Worm (Caenorhabditis elegans) whole organism, L4 larva: ENCODE measurements around the gene shw-1.
A peak's percentile ranks its signal among the peaks of the same experiment; 100 is the strongest.

Experiments used
- F49E8.2 ChIP-seq: sonication (generic microtip); optimal IDR thresholded peaks from 2 replicates; lab custom pipeline; 2016; ENCODE audit warnings: missing compliant biosample characterization, mild to moderate bottlenecking, missing genetic modification characterization, borderline replicate concordance
- R02D3.7 ChIP-seq: fragments of 150-350 bp; sonication (generic microtip); optimal IDR thresholded peaks from 3 replicates; lab custom pipeline; 2014; ENCODE audit warnings: missing biosample characterization, missing genetic modification characterization
- T26A8.4 ChIP-seq: fragments of 200-800 bp; sonication (Bioruptor generic); IDR thresholded peaks from 2 replicates; pipeline ENCODE4 v1.3.6; 2022; ENCODE audit warnings: missing genetic modification characterization, missing compliant biosample characterization
- arid-1 ChIP-seq: fragments of 200-800 bp; sonication (Bioruptor generic); conservative IDR thresholded peaks from 2 replicates; pipeline ENCODE4 v1.3.6; 2022; ENCODE audit warnings: missing genetic modification reagents, missing genetic modification characterization, missing compliant biosample characterization
- ceh-32 ChIP-seq: sonication (generic microtip); optimal IDR thresholded peaks from 2 replicates; lab custom pipeline; 2016; ENCODE audit warnings: mild to moderate bottlenecking, missing genetic modification characterization, missing compliant biosample characterization; ENCODE audit not compliant: poor library complexity
- ces-1 ChIP-seq: fragments of 150-350 bp; sonication (generic microtip); optimal IDR thresholded peaks from 4 replicates; lab custom pipeline; 2014; ENCODE audit warnings: missing biosample characterization, missing genetic modification reagents, missing genetic modification characterization
- daf-16 ChIP-seq, 3 experiments: sonication (generic microtip); optimal IDR thresholded peaks; 2 replicates each; lab custom pipeline; 2016 to 2017; ENCODE audit warnings: missing genetic modification characterization in 3 of 3, missing genetic modification reagents in 3 of 3, mild to moderate bottlenecking in 2 of 3, missing compliant biosample characterization in 2 of 3, missing biosample characterization in 1 of 3, moderate library complexity in 1 of 3
- daf-19 ChIP-seq: fragments of 200-800 bp; sonication (Bioruptor generic); conservative IDR thresholded peaks from 2 replicates; pipeline ENCODE4 v1.3.6; 2022; ENCODE audit warnings: missing genetic modification characterization, missing compliant biosample characterization
- dpl-1 ChIP-seq: fragments of 150-350 bp; optimal IDR thresholded peaks from 2 replicates; lab custom pipeline; 2014; ENCODE audit warnings: missing biosample characterization, missing genetic modification reagents, missing genetic modification characterization
- dve-1 ChIP-seq: sonication (generic microtip); optimal IDR thresholded peaks from 2 replicates; lab custom pipeline; 2017; ENCODE audit warnings: antibody characterized with exemption, mild to moderate bottlenecking, missing genetic modification characterization, missing compliant biosample characterization; ENCODE audit not compliant: insufficient read depth
- fkh-10 ChIP-seq: fragments of 150-350 bp; optimal IDR thresholded peaks from 2 replicates; lab custom pipeline; 2014; ENCODE audit warnings: missing biosample characterization, missing genetic modification reagents, missing genetic modification characterization
- gei-8 ChIP-seq: fragments of 200-800 bp; sonication (Bioruptor generic); optimal IDR thresholded peaks from 2 replicates; lab custom pipeline; 2018; ENCODE audit warnings: mild to moderate bottlenecking, missing genetic modification characterization, missing compliant biosample characterization
- hif-1 ChIP-seq, 2 experiments: sonication (generic microtip); optimal IDR thresholded peaks; 2 replicates each; lab custom pipeline; 2016 to 2017; ENCODE audit warnings: missing compliant biosample characterization in 2 of 2, missing genetic modification characterization in 2 of 2, missing genetic modification reagents in 2 of 2, missing genotype in 2 of 2, mild to moderate bottlenecking in 1 of 2
- hlh-30 ChIP-seq: sonication (generic microtip); optimal IDR thresholded peaks from 2 replicates; lab custom pipeline; 2017; ENCODE audit warnings: antibody characterized with exemption, mild to moderate bottlenecking, missing genetic modification characterization, missing compliant biosample characterization; ENCODE audit not compliant: insufficient read depth
- jun-1 ChIP-seq: fragments of 150-350 bp; optimal IDR thresholded peaks from 2 replicates; lab custom pipeline; 2014; ENCODE audit warnings: missing biosample characterization, missing genetic modification reagents, missing genetic modification characterization
- lim-7 ChIP-seq: fragments of 200-800 bp; sonication (Bioruptor generic); IDR thresholded peaks from 2 replicates; pipeline ENCODE4 v1.3.6; 2022; ENCODE audit warnings: missing genetic modification characterization, missing compliant biosample characterization
- lin-13 ChIP-seq: fragments of 150-350 bp; optimal IDR thresholded peaks from 2 replicates; lab custom pipeline; 2014; ENCODE audit warnings: missing biosample characterization, missing genetic modification reagents, missing genetic modification characterization
- lin-29 ChIP-seq: fragments of 200-800 bp; sonication (Bioruptor generic); IDR thresholded peaks from 2 replicates; pipeline ENCODE4 v1.3.6; 2022; ENCODE audit warnings: missing genetic modification reagents, missing genetic modification characterization, missing compliant biosample characterization
- lin-38 ChIP-seq: fragments of 200-800 bp; sonication (Bioruptor generic); IDR thresholded peaks from 2 replicates; pipeline ENCODE4 v1.3.6; 2022; ENCODE audit warnings: missing genetic modification reagents, missing genetic modification characterization, missing compliant biosample characterization
- lsy-2 ChIP-seq, 2 experiments: fragments of 150-350 bp in 1 of 2; sonication (generic microtip) in 1 of 2; optimal IDR thresholded peaks; 2 replicates each; lab custom pipeline; 2014 to 2017; ENCODE audit warnings: missing biosample characterization in 2 of 2, missing genetic modification characterization in 2 of 2
- madf-5 ChIP-seq, 2 experiments: fragments of 200-800 bp; sonication (Bioruptor generic); IDR thresholded peaks; 2 replicates each; pipeline ENCODE4 v1.3.6; 2022; ENCODE audit warnings: missing compliant biosample characterization in 2 of 2, missing genetic modification characterization in 2 of 2
- madf-9 ChIP-seq: fragments of 200-800 bp; sonication (Bioruptor generic); conservative IDR thresholded peaks from 2 replicates; pipeline ENCODE4 v1.3.6; 2022; ENCODE audit warnings: missing genetic modification reagents, missing genetic modification characterization, missing compliant biosample characterization
- mes-2 ChIP-seq: sonication (generic microtip); optimal IDR thresholded peaks from 2 replicates; lab custom pipeline; 2016; ENCODE audit warnings: missing genotype, mild to moderate bottlenecking, missing genetic modification characterization, missing compliant biosample characterization; ENCODE audit not compliant: poor library complexity, severe bottlenecking
- mxl-2 ChIP-seq: fragments of 200-800 bp; sonication (Bioruptor generic); conservative IDR thresholded peaks from 2 replicates; pipeline ENCODE4 v1.3.6; 2022; ENCODE audit warnings: missing genetic modification reagents, missing genetic modification characterization, missing compliant biosample characterization
- nhr-102 ChIP-seq: sonication (generic microtip); optimal IDR thresholded peaks from 2 replicates; lab custom pipeline; 2016; ENCODE audit warnings: mild to moderate bottlenecking, missing genetic modification characterization, moderate library complexity, missing compliant biosample characterization
- nhr-237 ChIP-seq: sonication (generic microtip); optimal IDR thresholded peaks from 2 replicates; lab custom pipeline; 2017; ENCODE audit warnings: missing biosample characterization, missing genetic modification characterization
- nhr-6 ChIP-seq: fragments of 150-350 bp; optimal IDR thresholded peaks from 2 replicates; lab custom pipeline; 2014; ENCODE audit warnings: missing biosample characterization, missing genetic modification characterization
- nhr-76 ChIP-seq: fragments of 150-350 bp; optimal IDR thresholded peaks from 2 replicates; lab custom pipeline; 2014; ENCODE audit warnings: missing biosample characterization, missing genetic modification characterization
- pha-4 ChIP-seq, 2 experiments: fragments of 150-350 bp in 1 of 2; fragments of 200-800 bp in 1 of 2; sonication (Bioruptor generic) in 1 of 2; IDR thresholded peaks in 1 of 2; optimal IDR thresholded peaks in 1 of 2; 2 replicates each; pipeline versions ENCODE4 v1.3.6 to Lab custom; 2014 to 2022; ENCODE audit warnings: missing genetic modification characterization in 2 of 2, missing genetic modification reagents in 2 of 2, missing biosample characterization in 1 of 2, missing compliant biosample characterization in 1 of 2
- php-3 ChIP-seq: fragments of 200-800 bp; sonication (Bioruptor generic); IDR thresholded peaks from 2 replicates; pipeline ENCODE4 v1.3.6; 2022; ENCODE audit warnings: missing genetic modification reagents, missing genetic modification characterization, missing compliant biosample characterization
- saeg-2 ChIP-seq: fragments of 200-800 bp; sonication (Bioruptor generic); IDR thresholded peaks from 2 replicates; pipeline ENCODE4 v1.3.6; 2022; ENCODE audit warnings: missing genetic modification reagents, missing genetic modification characterization, missing compliant biosample characterization
- set-16 ChIP-seq: fragments of 200-800 bp; sonication (Bioruptor generic); IDR thresholded peaks from 2 replicates; pipeline ENCODE4 v1.3.6; 2022; ENCODE audit warnings: missing genetic modification reagents, missing genetic modification characterization, missing compliant biosample characterization
- snpc-4 ChIP-seq: fragments of 150-350 bp; optimal IDR thresholded peaks from 2 replicates; lab custom pipeline; 2014; ENCODE audit warnings: missing biosample characterization, missing genetic modification characterization
- spr-1 ChIP-seq: sonication (generic microtip); optimal IDR thresholded peaks from 2 replicates; lab custom pipeline; 2016; ENCODE audit warnings: mild to moderate bottlenecking, missing genetic modification characterization, missing compliant biosample characterization
- spr-3 ChIP-seq: fragments of 200-800 bp; sonication (Bioruptor generic); optimal IDR thresholded peaks from 2 replicates; lab custom pipeline; 2018; ENCODE audit warnings: mild to moderate bottlenecking, missing genetic modification characterization, missing compliant biosample characterization
- tag-97 ChIP-seq: fragments of 200-800 bp; sonication (Bioruptor generic); IDR thresholded peaks from 2 replicates; pipeline ENCODE4 v1.3.6; 2022; ENCODE audit warnings: missing genetic modification characterization, missing compliant biosample characterization
- unc-130 ChIP-seq: sonication (generic microtip); optimal IDR thresholded peaks from 2 replicates; lab custom pipeline; 2016; ENCODE audit warnings: missing genetic modification reagents, missing genetic modification characterization, missing compliant biosample characterization
- zfp-2 ChIP-seq: sonication (generic microtip); optimal IDR thresholded peaks from 2 replicates; lab custom pipeline; 2016; ENCODE audit warnings: mild to moderate bottlenecking, missing genetic modification characterization, missing compliant biosample characterization
- zip-2 ChIP-seq: fragments of 150-350 bp; optimal IDR thresholded peaks from 2 replicates; lab custom pipeline; 2014; ENCODE audit warnings: missing biosample characterization, missing genetic modification characterization
- ztf-11 ChIP-seq: fragments of 150-350 bp; optimal IDR thresholded peaks from 2 replicates; lab custom pipeline; 2014; ENCODE audit warnings: missing biosample characterization, missing genetic modification characterization
- ztf-7 ChIP-seq: fragments of 150-350 bp; optimal IDR thresholded peaks from 2 replicates; lab custom pipeline; 2014; ENCODE audit warnings: missing biosample characterization, missing genetic modification characterization

Gene shw-1

ce11 chrII:8278415-8278814 is 42.9 kb downstream of the shw-1 start, which contains the start of the genes mrpl-10 and clec-142:
TSS of gene mrpl-10 (minus strand) at chrII:8278515.
TSS of gene clec-142 (plus strand) at chrII:8278678.
- TF ChIP-seq fkh-10 (GFP tag; lab: Kevin White, UChicago) (no peak), R02D3.7 (tag; lab: Kevin White, UChicago) (no peak), ceh-32 (no peak), lsy-2 (tag; optimal IDR thresholded peaks at IDR 0.05; lab: Kevin White, UChicago) (no peak)

- TF ChIP-seq pha-4 (GFP tag; IDR thresholded peaks at IDR 0.05; lab: Robert Waterston, UW) (no peak), pha-4 (tag; optimal IDR thresholded peaks at IDR 0.05; lab: Kevin White, UChicago) (peak; percentile 12), mxl-2 (GFP tag; lab: Robert Waterston, UW) (no peak), jun-1 (tag; lab: Kevin White, UChicago) (no peak), tag-97 (GFP tag; lab: Robert Waterston, UW) (no peak), dve-1 (tag; lab: Kevin White, UChicago) (no peak), ces-1 (no peak), dpl-1 (GFP tag; lab: Kevin White, UChicago) (peak; percentile 89), ztf-7 (no peak), hlh-30 (tag; lab: Kevin White, UChicago) (peak; percentile 52), R02D3.7 (tag; lab: Kevin White, UChicago) (peak; percentile 84), T26A8.4 (GFP tag; lab: Robert Waterston, UW) (no peak), madf-9 (no peak), lin-29 (GFP tag; lab: Robert Waterston, UW) (no peak), spr-3 (GFP tag; lab: Kevin White, UChicago) (no peak), hif-1 (tag; optimal IDR thresholded peaks at IDR 0.05; lab: Kevin White, UChicago) (no peak), lin-38 (peak; percentile 57), nhr-237 (no peak), nhr-6 (tag; lab: Kevin White, UChicago) (peak; percentile 0), unc-130 (GFP tag; lab: Kevin White, UChicago) (peak; percentile 65), spr-1 (no peak), daf-19 (no peak), php-3 (GFP tag; lab: Robert Waterston, UW) (no peak), set-16 (GFP tag; lab: Robert Waterston, UW) (no peak), mes-2 (tag; lab: Kevin White, UChicago) (peak; percentile 54), nhr-76 (tag; lab: Kevin White, UChicago) (no peak), madf-5 (GFP tag; IDR thresholded peaks at IDR 0.05; lab: Robert Waterston, UW) (no peak), nhr-102 (no peak), lsy-2 (tag; optimal IDR thresholded peaks at IDR 0.05; lab: Kevin White, UChicago) (peak in 1 of 2 experiments; percentile 82), lim-7 (GFP tag; lab: Robert Waterston, UW) (no peak), saeg-2 (GFP tag; lab: Robert Waterston, UW) (no peak), F49E8.2 (tag; lab: Kevin White, UChicago) (peak; percentile 45), snpc-4 (no peak), lin-13 (GFP tag; lab: Kevin White, UChicago) (peak; percentile 45), ztf-11 (tag; lab: Kevin White, UChicago) (no peak), arid-1 (GFP tag; lab: Robert Waterston, UW) (no peak), gei-8 (GFP tag; lab: Kevin White, UChicago) (no peak), zfp-2 (tag; lab: Kevin White, UChicago) (no peak), daf-16 (GFP tag; optimal IDR thresholded peaks at IDR 0.05; lab: Kevin White, UChicago) (no peak), daf-16 (tag; optimal IDR thresholded peaks at IDR 0.05; lab: Kevin White, UChicago) (no peak), zip-2 (tag; lab: Kevin White, UChicago) (no peak)
Observed at ce11 chrII:8276057-8276456, 45.2 kb downstream of the shw-1 start, which contains the start of the genes gei-14 and slc-25A32. TSS of gene gei-14 (minus strand) at chrII:8276231. TSS of gene slc-25A32 (plus strand) at chrII:8276298.
